Worm (Caenorhabditis elegans): ENCODE measurements around the gene srlf-33.

- TF ChIP-seq nhr-12 (tag; optimal IDR thresholded peaks at IDR 0.05) (no peak), unc-62 (GFP tag; optimal IDR thresholded peaks at IDR 0.05) (no peak), unc-39 (tag; optimal IDR thresholded peaks at IDR 0.05) (no peak), nhr-237 (tag; optimal IDR thresholded peaks at IDR 0.05) (no peak), blmp-1 (tag; optimal IDR thresholded peaks at IDR 0.05) (no peak), flh-1 (GFP tag; optimal IDR thresholded peaks at IDR 0.05) (no peak), ces-1 (GFP tag; optimal IDR thresholded peaks at IDR 0.05) (no peak)
Observed at ce11 chrIV:11928388-11928787, 3.1 kb upstream of the srlf-33 start.
